Worm (Caenorhabditis elegans) whole organism, mixed stage, embryonic: ENCODE measurements around the gene F37C4.5.

Experiments
- blmp-1 ChIP-seq: fragments of 150-350 bp; optimal IDR thresholded peaks from 2 replicates; lab custom pipeline; 2014; ENCODE audit warnings: missing biosample characterization, missing genetic modification characterization
- ceh-43 ChIP-seq: fragments of 200-800 bp; sonication (Bioruptor generic); optimal IDR thresholded peaks from 2 replicates; lab custom pipeline; 2018; ENCODE audit warnings: mild to moderate bottlenecking, missing genetic modification characterization, moderate library complexity, missing compliant biosample characterization
- ces-1 ChIP-seq: fragments of 150-350 bp; optimal IDR thresholded peaks from 2 replicates; lab custom pipeline; 2014; ENCODE audit warnings: missing biosample characterization, missing genetic modification reagents, missing genetic modification characterization
- elt-3 ChIP-seq: fragments of 150-350 bp; optimal IDR thresholded peaks from 2 replicates; lab custom pipeline; 2014; ENCODE audit warnings: missing biosample characterization, missing genetic modification characterization
- lin-13 ChIP-seq: fragments of 150-350 bp; optimal IDR thresholded peaks from 2 replicates; lab custom pipeline; 2014; ENCODE audit warnings: missing biosample characterization, missing genetic modification characterization
- mab-5 ChIP-seq: fragments of 150-350 bp; optimal IDR thresholded peaks from 2 replicates; lab custom pipeline; 2014; ENCODE audit warnings: missing biosample characterization, missing genetic modification characterization
- nhr-12 ChIP-seq: fragments of 150-350 bp; optimal IDR thresholded peaks from 2 replicates; lab custom pipeline; 2014; ENCODE audit warnings: missing biosample characterization, missing genetic modification characterization
- pha-4 ChIP-seq: fragments of 150-350 bp; optimal IDR thresholded peaks from 2 replicates; lab custom pipeline; 2018; ENCODE audit warnings: missing biosample characterization, missing genetic modification reagents, missing genetic modification characterization
- snpc-4 ChIP-seq: fragments of 150-350 bp; optimal IDR thresholded peaks from 2 replicates; lab custom pipeline; 2014; ENCODE audit warnings: missing biosample characterization, missing genetic modification characterization
- unc-39 ChIP-seq: fragments of 150-350 bp; optimal IDR thresholded peaks from 2 replicates; lab custom pipeline; 2014; ENCODE audit warnings: missing biosample characterization, missing genetic modification characterization
- unc-62 ChIP-seq: fragments of 150-350 bp; optimal IDR thresholded peaks from 2 replicates; lab custom pipeline; 2014; ENCODE audit warnings: missing biosample characterization, missing genetic modification reagents, missing genetic modification characterization

ce11 chrIV:3892027-3892426 lies 18.4 kb upstream of the F37C4.5 start, which contains the start of gene F56D6.9:
- TF ChIP-seq elt-3 (tag; lab: Kevin White, UChicago), result no peak
- TF ChIP-seq unc-39 (tag; lab: Kevin White, UChicago), result no peak
- no peak for TF ChIP-seq ceh-43
- no peak for TF ChIP-seq blmp-1 (tag; lab: Kevin White, UChicago)
- TF ChIP-seq unc-62 (GFP tag; lab: Kevin White, UChicago), result no peak
- no peak for TF ChIP-seq nhr-12 (tag; lab: Kevin White, UChicago)
- TF ChIP-seq snpc-4, result no peak
- TF ChIP-seq lin-13 (tag; lab: Kevin White, UChicago), result no peak
- no peak for TF ChIP-seq pha-4
- TF ChIP-seq ces-1 (GFP tag; lab: Kevin White, UChicago), result no peak
- no peak for TF ChIP-seq mab-5 (tag; lab: Kevin White, UChicago)
